Worm (Caenorhabditis elegans) whole organism, early embryonic: ENCODE data around the gene K11D12.11.

ENCODE experiments used
- B0310.2 ChIP-seq: sonication (generic microtip); optimal IDR thresholded peaks from 2 replicates; lab custom pipeline; 2016; ENCODE audit warnings: mild to moderate bottlenecking, missing genetic modification characterization, missing compliant biosample characterization
- F13C5.2 ChIP-seq: sonication (generic microtip); optimal IDR thresholded peaks from 2 replicates; lab custom pipeline; 2017; ENCODE audit warnings: mild to moderate bottlenecking, missing genetic modification characterization, inconsistent platforms, missing compliant biosample characterization
- aly-1 ChIP-seq: sonication (generic microtip); optimal IDR thresholded peaks from 2 replicates; lab custom pipeline; 2016; ENCODE audit warnings: missing genetic modification characterization, missing compliant biosample characterization
- ama-1 ChIP-seq: fragments of 150-350 bp; optimal IDR thresholded peaks from 2 replicates; lab custom pipeline; 2014
- ceh-13 ChIP-seq: fragments of 200-800 bp; sonication (Bioruptor generic); optimal IDR thresholded peaks from 2 replicates; lab custom pipeline; 2018; ENCODE audit warnings: mild to moderate bottlenecking, missing genetic modification characterization, missing compliant biosample characterization
- ceh-36 ChIP-seq: sonication (generic microtip); optimal IDR thresholded peaks from 2 replicates; lab custom pipeline; 2016; ENCODE audit warnings: missing genetic modification characterization, inconsistent platforms, missing compliant biosample characterization
- ets-7 ChIP-seq: sonication (generic microtip); optimal IDR thresholded peaks from 2 replicates; lab custom pipeline; 2016; ENCODE audit warnings: missing genotype, missing genetic modification characterization, missing compliant biosample characterization
- flt-1 ChIP-seq: fragments of 200-800 bp; sonication (Bioruptor generic); IDR thresholded peaks from 2 replicates; pipeline ENCODE4 v1.3.6; 2022; ENCODE audit warnings: missing genetic modification characterization, missing compliant biosample characterization
- hmbx-1 ChIP-seq: sonication (generic microtip); optimal IDR thresholded peaks from 2 replicates; lab custom pipeline; 2016; ENCODE audit warnings: mild to moderate bottlenecking, missing genetic modification characterization, missing compliant biosample characterization
- hmg-4 ChIP-seq: fragments of 200-800 bp; sonication (Bioruptor generic); optimal IDR thresholded peaks from 2 replicates; lab custom pipeline; 2018; ENCODE audit warnings: mild to moderate bottlenecking, missing genetic modification characterization, missing compliant biosample characterization
- hnd-1 ChIP-seq: sonication (generic microtip); optimal IDR thresholded peaks from 2 replicates; lab custom pipeline; 2016; ENCODE audit warnings: missing genetic modification characterization, missing compliant biosample characterization
- pes-1 ChIP-seq: fragments of 200-800 bp; sonication (Bioruptor generic); IDR thresholded peaks from 2 replicates; pipeline ENCODE4 v1.3.6; 2022; ENCODE audit warnings: missing genetic modification reagents, missing genetic modification characterization, missing compliant biosample characterization
- scrt-1 ChIP-seq: fragments of 200-800 bp; sonication (Bioruptor generic); IDR thresholded peaks from 2 replicates; pipeline ENCODE4 v1.3.6; 2022; ENCODE audit warnings: missing genetic modification characterization, missing compliant biosample characterization
- sea-1 ChIP-seq: fragments of 200-800 bp; sonication (Bioruptor generic); conservative IDR thresholded peaks from 2 replicates; pipeline ENCODE4 v1.3.6; 2022; ENCODE audit warnings: missing genetic modification characterization, missing compliant biosample characterization
- tbx-11 ChIP-seq: fragments of 200-800 bp; sonication (Bioruptor generic); IDR thresholded peaks from 2 replicates; pipeline ENCODE4 v1.3.6; 2022; ENCODE audit warnings: missing genetic modification characterization, missing compliant biosample characterization
- tbx-37 ChIP-seq: fragments of 200-800 bp; sonication (Bioruptor generic); conservative IDR thresholded peaks from 2 replicates; pipeline ENCODE4 v1.3.6; 2022; ENCODE audit warnings: missing genetic modification reagents, missing genetic modification characterization, missing compliant biosample characterization
- tra-4 ChIP-seq: sonication (generic microtip); optimal IDR thresholded peaks from 2 replicates; lab custom pipeline; 2017; ENCODE audit warnings: missing genetic modification characterization, missing compliant biosample characterization

The K11D12.11 gene

ce11 chrV:5039559-5039958 is at the start of gene K11D12.11:
K11D12.11 (minus strand) TSS chrV:5039600.
- TF ChIP-seq pes-1 (GFP tag; lab: Robert Waterston, UW) (no peak), hmg-4 (GFP tag; lab: Kevin White, UChicago) (no peak), aly-1 (no peak), sea-1 (no peak), hnd-1 (tag; lab: Kevin White, UChicago) (no peak), hmbx-1 (no peak), ceh-13 (GFP tag; lab: Kevin White, UChicago) (no peak), ceh-36 (no peak), tra-4 (tag; lab: Kevin White, UChicago) (no peak), tbx-11 (GFP tag; lab: Robert Waterston, UW) (no peak), B0310.2 (tag; lab: Kevin White, UChicago) (no peak), tbx-37 (GFP tag; lab: Robert Waterston, UW) (no peak), F13C5.2 (tag; lab: Kevin White, UChicago) (no peak)

- no peak for TF ChIP-seq hmg-4 (GFP tag; lab: Kevin White, UChicago)
These were observed 48.9 kb upstream of the K11D12.11 start for ce11 chrV:5088311-5088710.

DNA sequence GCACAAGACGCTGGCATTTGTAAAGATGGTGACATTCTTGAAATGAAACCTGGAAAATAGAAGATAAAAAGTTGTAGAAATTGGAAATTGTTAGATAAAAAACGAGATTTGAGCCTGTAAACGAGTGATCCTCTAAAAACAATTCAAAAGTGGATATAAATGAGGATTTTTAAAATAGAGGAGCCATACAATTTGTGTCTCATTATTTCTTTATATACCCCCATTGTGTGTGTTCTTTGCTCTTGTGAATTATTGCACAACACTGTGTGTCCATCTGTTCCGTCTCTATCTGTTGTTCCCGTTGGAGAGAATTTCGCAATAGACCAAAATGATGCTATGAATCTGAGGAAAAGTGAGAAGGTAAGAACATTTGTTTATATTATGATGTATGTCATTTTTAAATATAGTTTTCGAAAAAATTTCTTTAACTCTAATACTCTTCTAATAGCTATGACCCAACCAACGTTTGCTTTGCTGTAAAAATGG is 47.6 kb upstream of the K11D12.11 start, which contains the start of gene Y58A7A.5:
Y58A7A.5 (minus strand) TSS at position 51 of the 486 bp plus-strand sequence.
- no peak for TF ChIP-seq ceh-36
- no peak for TF ChIP-seq sea-1
- no peak for TF ChIP-seq tbx-11 (GFP tag; lab: Robert Waterston, UW)
- no peak for TF ChIP-seq F13C5.2 (tag; lab: Kevin White, UChicago)

- TF ChIP-seq sea-1 (no peak), flt-1 (GFP tag; lab: Robert Waterston, UW) (no peak), tbx-37 (GFP tag; lab: Robert Waterston, UW) (no peak), aly-1 (no peak), B0310.2 (tag; lab: Kevin White, UChicago) (no peak), hmg-4 (GFP tag; lab: Kevin White, UChicago) (no peak), ama-1 (lab: Kevin White, UChicago) (no peak), tra-4 (tag; lab: Kevin White, UChicago) (no peak), ets-7 (tag; lab: Kevin White, UChicago) (no peak), F13C5.2 (tag; lab: Kevin White, UChicago) (no peak), tbx-11 (GFP tag; lab: Robert Waterston, UW) (no peak), ceh-13 (GFP tag; lab: Kevin White, UChicago) (no peak)
These were observed 45.6 kb upstream of the K11D12.11 start, which contains the start of gene Y58A7A.4 for ce11 chrV:5084957-5085465. Y58A7A.4 (minus strand) TSS chrV:5085007.

DNA sequence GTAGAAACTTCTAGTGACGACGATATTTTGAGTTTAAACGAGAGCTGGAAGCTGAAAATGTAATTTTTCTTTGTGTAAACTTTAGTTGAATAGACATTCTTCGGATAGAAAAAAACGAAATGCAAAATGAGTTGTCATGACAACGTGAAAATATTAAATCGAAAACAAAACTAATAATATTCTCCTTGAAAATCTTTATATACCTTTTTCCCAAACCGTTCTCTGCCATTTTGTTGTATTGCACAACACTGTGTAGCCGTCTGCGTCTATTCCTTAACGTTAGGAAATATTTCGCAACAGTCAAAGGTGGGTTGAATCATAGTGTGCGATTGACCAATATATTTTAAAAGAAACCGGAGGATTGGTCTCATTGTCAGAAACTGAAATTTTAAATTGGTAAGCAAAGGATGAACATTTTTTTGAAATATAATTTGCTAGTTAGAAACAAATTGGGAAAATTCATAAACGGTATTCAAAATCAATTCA is 41.5 kb upstream of the K11D12.11 start, which contains the start of gene Y58A7A.3:
Y58A7A.3 (minus strand) TSS at position 51 of the 486 bp plus-strand sequence.
- TF ChIP-seq B0310.2 (tag; lab: Kevin White, UChicago) (no peak), hmbx-1 (no peak), tbx-11 (GFP tag; lab: Robert Waterston, UW) (no peak), hmg-4 (GFP tag; lab: Kevin White, UChicago) (no peak), hnd-1 (tag; lab: Kevin White, UChicago) (no peak), tra-4 (tag; lab: Kevin White, UChicago) (no peak), tbx-37 (GFP tag; lab: Robert Waterston, UW) (no peak), pes-1 (GFP tag; lab: Robert Waterston, UW) (no peak), sea-1 (no peak), F13C5.2 (tag; lab: Kevin White, UChicago) (no peak), ceh-36 (no peak), ceh-13 (GFP tag; lab: Kevin White, UChicago) (no peak), scrt-1 (no peak), ets-7 (tag; lab: Kevin White, UChicago) (no peak), aly-1 (no peak), ama-1 (lab: Kevin White, UChicago) (no peak)

DNA sequence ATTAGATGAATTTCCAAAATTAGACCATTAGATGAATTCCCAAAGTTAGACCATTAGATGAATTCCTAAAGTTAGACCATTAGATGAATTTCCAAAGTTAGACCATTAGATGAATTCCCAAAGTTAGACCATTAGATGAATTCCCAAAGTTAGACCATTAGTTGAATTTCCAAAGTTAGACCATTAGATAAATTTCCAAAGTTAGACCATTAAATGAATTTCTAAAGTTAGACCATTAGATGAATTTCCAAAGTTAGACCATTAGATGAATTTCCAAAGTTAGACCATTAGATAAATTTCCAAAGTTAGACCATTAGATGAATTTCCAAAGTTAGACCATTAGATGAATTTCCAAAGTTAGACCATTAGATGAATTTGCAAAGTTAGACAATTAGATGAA is 35.9 kb upstream of the K11D12.11 start:
- peak; percentile 81 for TF ChIP-seq tbx-37 (GFP tag; lab: Robert Waterston, UW)
- TF ChIP-seq sea-1: peak; percentile 83
- TF ChIP-seq tbx-11 (GFP tag; lab: Robert Waterston, UW): peak; percentile 88

- no peak for TF ChIP-seq hmbx-1
- TF ChIP-seq pes-1 (GFP tag; lab: Robert Waterston, UW): no peak
- TF ChIP-seq ama-1 (lab: Kevin White, UChicago): no peak
- no peak for TF ChIP-seq B0310.2 (tag; lab: Kevin White, UChicago)
- no peak for TF ChIP-seq aly-1
- TF ChIP-seq hnd-1 (tag; lab: Kevin White, UChicago): no peak
- no peak for TF ChIP-seq tbx-37 (GFP tag; lab: Robert Waterston, UW)
- TF ChIP-seq ets-7 (tag; lab: Kevin White, UChicago): no peak
- no peak for TF ChIP-seq tbx-11 (GFP tag; lab: Robert Waterston, UW)
- TF ChIP-seq F13C5.2 (tag; lab: Kevin White, UChicago): no peak
- TF ChIP-seq sea-1: no peak
These were observed 32.7 kb upstream of the K11D12.11 start, which contains the start of gene Y58A7A.2 for ce11 chrV:5072082-5072481. Y58A7A.2 (minus strand) TSS chrV:5072182.

ce11 chrV:5069440-5069839 is 30.0 kb upstream of the K11D12.11 start, which contains the start of gene Y58A7A.1:
Y58A7A.1 (minus strand) TSS chrV:5069540.
- TF ChIP-seq tbx-11 (GFP tag; lab: Robert Waterston, UW) (no peak), flt-1 (GFP tag; lab: Robert Waterston, UW) (no peak), hmg-4 (GFP tag; lab: Kevin White, UChicago) (no peak), ceh-36 (no peak), F13C5.2 (tag; lab: Kevin White, UChicago) (no peak), hnd-1 (tag; lab: Kevin White, UChicago) (no peak), ama-1 (lab: Kevin White, UChicago) (no peak), pes-1 (GFP tag; lab: Robert Waterston, UW) (no peak), scrt-1 (no peak), ets-7 (tag; lab: Kevin White, UChicago) (no peak), aly-1 (no peak), sea-1 (no peak), tra-4 (tag; lab: Kevin White, UChicago) (no peak), B0310.2 (tag; lab: Kevin White, UChicago) (no peak), ceh-13 (GFP tag; lab: Kevin White, UChicago) (no peak), hmbx-1 (no peak), tbx-37 (GFP tag; lab: Robert Waterston, UW) (no peak)
